Worm (Caenorhabditis elegans) whole organism, midembryonic: ENCODE results near the gene kin-34.

ENCODE experiments used
- T22C8.4 ChIP-seq: fragments of 200-800 bp; sonication (Bioruptor generic); IDR thresholded peaks from 2 replicates; pipeline ENCODE4 v1.3.6; 2022; ENCODE audit warnings: missing genetic modification characterization, missing compliant biosample characterization
- cog-1 ChIP-seq: sonication (generic microtip); optimal IDR thresholded peaks from 2 replicates; lab custom pipeline; 2016; ENCODE audit warnings: missing genetic modification characterization, missing compliant biosample characterization
- flt-1 ChIP-seq: fragments of 200-800 bp; sonication (Bioruptor generic); IDR thresholded peaks from 2 replicates; pipeline ENCODE4 v1.3.6; 2022; ENCODE audit warnings: missing genetic modification characterization, missing compliant biosample characterization
- klf-2 ChIP-seq: fragments of 200-800 bp; sonication (Bioruptor generic); conservative IDR thresholded peaks from 2 replicates; pipeline ENCODE4 v1.3.6; 2022; ENCODE audit warnings: missing genetic modification reagents, missing genetic modification characterization, missing compliant biosample characterization
- med-1 ChIP-seq: sonication (generic microtip); optimal IDR thresholded peaks from 2 replicates; lab custom pipeline; 2017; ENCODE audit warnings: missing genetic modification characterization, mild to moderate bottlenecking, missing compliant biosample characterization, antibody characterized with exemption, missing genetic modification reagents; ENCODE audit not compliant: insufficient read depth
- ref-1 ChIP-seq: fragments of 200-800 bp; sonication (Bioruptor generic); conservative IDR thresholded peaks from 2 replicates; pipeline ENCODE4 v1.3.6; 2022; ENCODE audit warnings: missing genetic modification reagents, missing genetic modification characterization, missing compliant biosample characterization
- tab-1 ChIP-seq: fragments of 200-800 bp; sonication (Bioruptor generic); IDR thresholded peaks from 2 replicates; pipeline ENCODE4 v1.3.6; 2022; ENCODE audit warnings: missing genetic modification characterization, missing compliant biosample characterization
- ztf-23 ChIP-seq: fragments of 200-800 bp; sonication (Bioruptor generic); IDR thresholded peaks from 2 replicates; pipeline ENCODE4 v1.3.6; 2022; ENCODE audit warnings: missing genetic modification reagents, missing genetic modification characterization, missing compliant biosample characterization
- ztf-29 ChIP-seq: fragments of 200-800 bp; sonication (Bioruptor generic); IDR thresholded peaks from 2 replicates; pipeline ENCODE4 v1.3.6; 2022; ENCODE audit warnings: missing genetic modification reagents, missing genetic modification characterization, missing compliant biosample characterization

- no peak for TF ChIP-seq flt-1 (GFP tag; lab: Robert Waterston, UW)
- no peak for TF ChIP-seq med-1 (GFP tag; lab: Kevin White, UChicago)
- no peak for TF ChIP-seq ztf-29 (GFP tag; lab: Robert Waterston, UW)
- TF ChIP-seq ztf-23: no peak
- TF ChIP-seq tab-1: no peak
- TF ChIP-seq klf-2 (GFP tag; lab: Robert Waterston, UW): no peak
- no peak for TF ChIP-seq T22C8.4
- no peak for TF ChIP-seq cog-1
- no peak for TF ChIP-seq ref-1 (GFP tag; lab: Robert Waterston, UW)
These were observed 3.5 kb downstream of the kin-34 start, which contains the start of gene R02C2.7 for ce11 chrV:242518-242917.
